Fruit fly (Drosophila melanogaster) whole organism, pupa: ENCODE data around the gene CG42481.

Experiments used
- CG4496 ChIP-seq: fragments of 200-800 bp; sonication (Bioruptor generic); IDR thresholded peaks from 3 replicates; pipeline ENCODE4 v1.3.6; 2022; ENCODE audit warnings: missing biosample characterization, missing genetic modification characterization
- CG8301 ChIP-seq: fragments of 200-800 bp; sonication (Bioruptor generic); optimal IDR thresholded peaks from 2 replicates; lab custom pipeline; 2018; ENCODE audit warnings: missing biosample characterization, mild to moderate bottlenecking, missing genetic modification characterization

dm6 chr3L:13255393-13256078 is 43.3 kb downstream of the CG42481 start:
- TF ChIP-seq CG4496 (0 out of 3 replicates have a peak, but pooled peaks have one; percentile 27), CG8301 (tag; lab: Kevin White, UChicago) (no peak)
